Worm (Caenorhabditis elegans) whole organism, young adult: ENCODE data around the gene wht-3.
A peak's percentile ranks its signal among the peaks of the same experiment; 100 is the strongest.

Experiments
- C17E4.6 ChIP-seq: fragments of 200-800 bp; sonication (Bioruptor generic); IDR thresholded peaks from 2 replicates; pipeline ENCODE4 v1.3.6; 2022; ENCODE audit warnings: missing genetic modification reagents, missing genetic modification characterization, missing compliant biosample characterization
- F10E7.11 ChIP-seq: sonication (generic microtip); optimal IDR thresholded peaks from 2 replicates; lab custom pipeline; 2017; ENCODE audit warnings: mild to moderate bottlenecking, missing genetic modification characterization, moderate library complexity, missing compliant biosample characterization
- F33H1.4 ChIP-seq: fragments of 200-800 bp; sonication (Bioruptor generic); IDR thresholded peaks from 2 replicates; pipeline ENCODE4 v1.3.6; 2022; ENCODE audit warnings: missing genetic modification reagents, missing genetic modification characterization, missing compliant biosample characterization
- F55B11.4 ChIP-seq: sonication (generic microtip); optimal IDR thresholded peaks from 2 replicates; lab custom pipeline; 2016; ENCODE audit warnings: missing compliant biosample characterization, missing genetic modification characterization, borderline replicate concordance; ENCODE audit not compliant: insufficient read depth
- Y53G8AR.9 ChIP-seq: fragments of 200-800 bp; sonication (Bioruptor generic); conservative IDR thresholded peaks from 2 replicates; pipeline ENCODE4 v1.3.6; 2022; ENCODE audit warnings: missing genetic modification reagents, missing genetic modification characterization, missing compliant biosample characterization
- Y95B8A.8 ChIP-seq: fragments of 200-800 bp; sonication (Bioruptor generic); IDR thresholded peaks from 2 replicates; pipeline ENCODE4 v1.3.6; 2022; ENCODE audit warnings: missing genetic modification reagents, missing genetic modification characterization, missing compliant biosample characterization
- akir-1 ChIP-seq: fragments of 200-800 bp; sonication (Bioruptor generic); optimal IDR thresholded peaks from 2 replicates; lab custom pipeline; 2018; ENCODE audit warnings: mild to moderate bottlenecking, missing genetic modification characterization, moderate library complexity, missing compliant biosample characterization
- atf-7 ChIP-seq: sonication (generic microtip); optimal IDR thresholded peaks from 2 replicates; lab custom pipeline; 2017; ENCODE audit warnings: mild to moderate bottlenecking, missing genetic modification characterization, missing compliant biosample characterization
- ceh-27 ChIP-seq: fragments of 200-800 bp; sonication (Bioruptor generic); optimal IDR thresholded peaks from 2 replicates; lab custom pipeline; 2018; ENCODE audit warnings: mild to moderate bottlenecking, missing genetic modification characterization, moderate library complexity, missing compliant biosample characterization
- ceh-40 ChIP-seq: fragments of 200-800 bp; sonication (Bioruptor generic); IDR thresholded peaks from 2 replicates; pipeline ENCODE4 v1.3.6; 2022; ENCODE audit warnings: missing genetic modification characterization, missing compliant biosample characterization
- ceh-79 ChIP-seq: sonication (generic microtip); optimal IDR thresholded peaks from 2 replicates; lab custom pipeline; 2017; ENCODE audit warnings: mild to moderate bottlenecking, missing genetic modification characterization, missing compliant biosample characterization
- die-1 ChIP-seq: sonication (generic microtip); optimal IDR thresholded peaks from 2 replicates; lab custom pipeline; 2016; ENCODE audit warnings: missing genotype, mild to moderate bottlenecking, missing genetic modification characterization, missing compliant biosample characterization
- dpl-1 ChIP-seq: fragments of 150-350 bp; optimal IDR thresholded peaks from 2 replicates; lab custom pipeline; 2014; ENCODE audit warnings: missing biosample characterization, missing genetic modification reagents, missing genetic modification characterization
- ekl-4 ChIP-seq: fragments of 200-800 bp; sonication (Bioruptor generic); IDR thresholded peaks from 2 replicates; pipeline ENCODE4 v1.3.6; 2022; ENCODE audit warnings: missing genetic modification reagents, missing genetic modification characterization, missing compliant biosample characterization
- fkh-3 ChIP-seq: sonication (generic microtip); optimal IDR thresholded peaks from 2 replicates; lab custom pipeline; 2016; ENCODE audit warnings: mild to moderate bottlenecking, missing genetic modification characterization, missing compliant biosample characterization
- him-1 ChIP-seq: sonication (generic microtip); optimal IDR thresholded peaks from 2 replicates; lab custom pipeline; 2016; ENCODE audit warnings: missing genotype, missing genetic modification reagents, missing genetic modification characterization, missing compliant biosample characterization
- hlh-26 ChIP-seq: fragments of 200-800 bp; sonication (Bioruptor generic); conservative IDR thresholded peaks from 2 replicates; pipeline ENCODE4 v1.3.6; 2022; ENCODE audit warnings: missing genetic modification reagents, missing genetic modification characterization, missing compliant biosample characterization
- hmg-1.2 ChIP-seq: fragments of 200-800 bp; sonication (Bioruptor generic); IDR thresholded peaks from 2 replicates; pipeline ENCODE4 v1.3.6; 2022; ENCODE audit warnings: missing genetic modification reagents, missing genetic modification characterization, missing compliant biosample characterization
- lsy-27 ChIP-seq: sonication (generic microtip); optimal IDR thresholded peaks from 2 replicates; lab custom pipeline; 2017; ENCODE audit warnings: missing genetic modification characterization, mild to moderate bottlenecking, missing compliant biosample characterization, antibody characterized with exemption, missing genotype, borderline replicate concordance; ENCODE audit not compliant: insufficient read depth
- madf-3 ChIP-seq: fragments of 200-800 bp; sonication (Bioruptor generic); IDR thresholded peaks from 2 replicates; pipeline ENCODE4 v1.3.6; 2022; ENCODE audit warnings: missing genetic modification reagents, missing genetic modification characterization, missing compliant biosample characterization
- madf-6 ChIP-seq: fragments of 200-800 bp; sonication (Bioruptor generic); IDR thresholded peaks from 2 replicates; pipeline ENCODE4 v1.3.6; 2022; ENCODE audit warnings: missing genetic modification reagents, missing genetic modification characterization, missing compliant biosample characterization
- mxl-1 ChIP-seq: sonication (generic microtip); optimal IDR thresholded peaks from 2 replicates; lab custom pipeline; 2016; ENCODE audit warnings: missing genetic modification characterization, missing compliant biosample characterization
- nfya-2 ChIP-seq: fragments of 200-800 bp; sonication (Bioruptor generic); IDR thresholded peaks from 2 replicates; pipeline ENCODE4 v1.3.6; 2022; ENCODE audit warnings: missing genetic modification reagents, missing genetic modification characterization, missing compliant biosample characterization
- nfyb-1 ChIP-seq: fragments of 200-800 bp; sonication (Bioruptor generic); IDR thresholded peaks from 2 replicates; pipeline ENCODE4 v1.3.6; 2022; ENCODE audit warnings: missing genetic modification reagents, missing genetic modification characterization, missing compliant biosample characterization
- nhr-90 ChIP-seq: sonication (generic microtip); optimal IDR thresholded peaks from 2 replicates; lab custom pipeline; 2016; ENCODE audit warnings: missing genotype, mild to moderate bottlenecking, missing genetic modification characterization, missing compliant biosample characterization
- pbrm-1 ChIP-seq: fragments of 200-800 bp; sonication (Bioruptor generic); IDR thresholded peaks from 2 replicates; pipeline ENCODE4 v1.3.6; 2022; ENCODE audit warnings: missing genetic modification reagents, missing genetic modification characterization, missing compliant biosample characterization
- rpc-1 ChIP-seq, 2 experiments: fragments of 150-350 bp in 1 of 2; sonication (generic microtip) in 1 of 2; optimal IDR thresholded peaks; 2 replicates each; lab custom pipeline; 2014 to 2018; ENCODE audit warnings: missing biosample characterization in 1 of 2, missing genetic modification characterization in 1 of 2, missing genetic modification reagents in 1 of 2, missing genotype in 1 of 2
- snpc-1.3 ChIP-seq: sonication (generic microtip); optimal IDR thresholded peaks from 2 replicates; lab custom pipeline; 2017; ENCODE audit warnings: missing genetic modification characterization, mild to moderate bottlenecking, missing compliant biosample characterization, antibody characterized with exemption, moderate library complexity, missing genotype, missing genetic modification reagents; ENCODE audit not compliant: insufficient read depth
- snpc-4 ChIP-seq, 5 experiments: fragments of 150-350 bp in 1 of 5; sonication (generic microtip) in 4 of 5; optimal IDR thresholded peaks; 2 replicates each; lab custom pipeline; 2014 to 2018; ENCODE audit warnings: missing genetic modification characterization in 5 of 5, missing biosample characterization in 3 of 5, antibody characterized with exemption in 2 of 5, mild to moderate bottlenecking in 2 of 5, missing compliant biosample characterization in 2 of 5, missing genotype in 2 of 5, moderate library complexity in 2 of 5, missing genetic modification reagents in 1 of 5
- tlf-1 ChIP-seq: fragments of 200-800 bp; sonication (Bioruptor generic); optimal IDR thresholded peaks from 2 replicates; lab custom pipeline; 2018; ENCODE audit warnings: mild to moderate bottlenecking, missing genetic modification characterization, missing compliant biosample characterization
- xnd-1 ChIP-seq: sonication (generic microtip); optimal IDR thresholded peaks from 2 replicates; lab custom pipeline; 2016; ENCODE audit warnings: missing genotype, missing genetic modification reagents, missing genetic modification characterization, missing compliant biosample characterization
- ztf-18 ChIP-seq: sonication (generic microtip); optimal IDR thresholded peaks from 2 replicates; lab custom pipeline; 2016; ENCODE audit warnings: missing genotype, mild to moderate bottlenecking, missing genetic modification characterization, missing compliant biosample characterization
- ztf-22 ChIP-seq: fragments of 200-800 bp; sonication (Bioruptor generic); optimal IDR thresholded peaks from 2 replicates; lab custom pipeline; 2018; ENCODE audit warnings: mild to moderate bottlenecking, missing genetic modification characterization, moderate library complexity, missing compliant biosample characterization
- ztf-6 ChIP-seq: fragments of 200-800 bp; sonication (Bioruptor generic); IDR thresholded peaks from 2 replicates; pipeline ENCODE4 v1.3.6; 2022; ENCODE audit warnings: missing genetic modification reagents, missing genetic modification characterization, missing compliant biosample characterization

wht-3 gene

DNA sequence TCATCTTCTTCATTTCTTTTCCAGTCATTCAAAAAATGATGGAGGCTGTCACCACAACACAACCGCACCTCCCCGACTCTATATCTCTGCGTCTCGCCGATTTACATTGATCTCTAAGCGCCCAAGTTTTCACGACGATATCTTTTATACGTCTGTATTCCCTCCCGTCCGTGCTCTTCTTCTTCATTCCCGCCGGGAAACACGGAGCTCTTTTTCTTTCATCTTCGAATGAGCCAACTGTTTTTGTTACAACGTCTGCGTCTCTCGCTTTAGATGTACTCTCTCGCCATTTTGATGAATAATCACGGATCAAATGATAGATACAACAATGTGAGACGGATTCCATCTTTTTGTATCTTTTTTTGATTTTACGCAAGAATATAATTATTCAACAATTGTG lies 37.8 kb downstream of the wht-3 start:
- TF ChIP-seq ztf-22 (GFP tag; lab: Kevin White, UChicago) (no peak), ceh-27 (GFP tag; lab: Kevin White, UChicago) (no peak), hmg-1.2 (GFP tag; lab: Robert Waterston, UW) (peak; percentile 37; the same call in 1 of the 2 replicates), Y53G8AR.9 (GFP tag; lab: Robert Waterston, UW) (no peak), rpc-1 (optimal IDR thresholded peaks at IDR 0.05; lab: Kevin White, UChicago) (no peak), rpc-1 (tag; optimal IDR thresholded peaks at IDR 0.05; lab: Kevin White, UChicago) (no peak), tlf-1 (GFP tag; lab: Kevin White, UChicago) (no peak)

DNA sequence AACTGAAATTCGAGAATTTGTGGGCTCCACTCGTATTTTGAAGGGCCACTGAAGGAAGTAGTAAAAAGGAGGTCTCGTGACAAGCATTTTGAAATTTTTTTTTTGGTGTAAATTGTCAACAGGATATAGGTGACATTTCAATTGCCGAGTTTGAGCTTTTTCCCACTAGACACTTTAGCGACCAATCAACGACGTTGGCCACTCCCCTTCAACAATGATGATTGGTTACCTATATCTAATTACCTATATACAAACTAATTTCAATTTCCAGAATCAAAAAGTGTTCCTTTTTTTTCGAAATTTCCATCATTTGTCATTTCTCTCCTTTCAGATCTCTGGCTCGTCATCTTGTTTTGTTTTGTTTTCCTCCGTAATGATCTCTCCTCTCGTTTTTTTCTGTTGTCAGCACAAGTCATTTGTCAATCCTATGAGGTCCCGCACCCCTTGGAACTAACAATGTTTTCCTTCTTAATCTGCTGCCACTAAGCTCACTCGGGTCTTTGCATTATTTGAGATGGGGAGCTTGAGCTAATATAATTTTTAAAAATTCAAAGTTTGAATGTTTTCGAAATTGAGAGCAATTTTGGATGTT lies 43.4 kb downstream of the wht-3 start:
- TF ChIP-seq Y53G8AR.9 (GFP tag; lab: Robert Waterston, UW) = no peak
- no peak for TF ChIP-seq madf-6
- TF ChIP-seq lsy-27 (tag; lab: Kevin White, UChicago) = no peak
- no peak for TF ChIP-seq C17E4.6 (GFP tag; lab: Robert Waterston, UW)
- no peak for TF ChIP-seq nfyb-1 (GFP tag; lab: Robert Waterston, UW)
- TF ChIP-seq Y95B8A.8 (GFP tag; lab: Robert Waterston, UW) = no peak
- no peak for TF ChIP-seq F10E7.11
- TF ChIP-seq snpc-4 (GFP tag; optimal IDR thresholded peaks at IDR 0.05; lab: Kevin White, UChicago) = no peak
- no peak for TF ChIP-seq snpc-4 (tag; optimal IDR thresholded peaks at IDR 0.05; lab: Kevin White, UChicago)
- TF ChIP-seq nhr-90 = no peak
- TF ChIP-seq him-1 (tag; lab: Kevin White, UChicago) = no peak
- no peak for TF ChIP-seq dpl-1 (GFP tag; lab: Kevin White, UChicago)
- no peak for TF ChIP-seq hlh-26 (GFP tag; lab: Robert Waterston, UW)
- TF ChIP-seq ztf-18 (tag; lab: Kevin White, UChicago) = no peak
- no peak for TF ChIP-seq die-1 (tag; lab: Kevin White, UChicago)
- no peak for TF ChIP-seq madf-3 (GFP tag; lab: Robert Waterston, UW)
- no peak for TF ChIP-seq xnd-1 (tag; lab: Kevin White, UChicago)
- no peak for TF ChIP-seq ekl-4 (GFP tag; lab: Robert Waterston, UW)
- TF ChIP-seq pbrm-1 (GFP tag; lab: Robert Waterston, UW) = no peak

DNA sequence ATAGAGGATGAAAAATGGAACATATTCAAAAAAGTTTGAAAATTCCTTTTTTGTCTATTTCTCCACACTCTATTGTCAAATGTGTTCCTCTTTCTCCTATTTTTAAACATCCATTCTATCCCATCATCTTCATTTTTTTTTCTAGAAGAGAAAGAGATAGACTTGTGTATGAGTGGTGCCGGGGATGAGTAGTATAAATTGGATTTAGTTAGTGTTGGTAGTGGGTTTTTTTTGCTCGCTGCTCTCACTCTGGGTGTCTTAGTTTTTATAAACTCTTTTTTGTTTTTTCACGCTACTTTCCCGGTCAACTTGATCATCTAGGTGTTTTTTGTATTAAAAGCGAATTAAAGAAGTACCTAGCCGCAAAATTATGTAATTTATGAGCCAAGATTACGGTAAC lies 44.2 kb downstream of the wht-3 start:
- no peak for TF ChIP-seq nfya-2
- TF ChIP-seq snpc-1.3 (tag; lab: Kevin White, UChicago) = no peak
- no peak for TF ChIP-seq ceh-40
- no peak for TF ChIP-seq ceh-79 (tag; lab: Kevin White, UChicago)
- TF ChIP-seq akir-1 = no peak
- TF ChIP-seq mxl-1 (tag; lab: Kevin White, UChicago) = no peak
- TF ChIP-seq ztf-6 (GFP tag; lab: Robert Waterston, UW) = no peak
- TF ChIP-seq atf-7 (tag; lab: Kevin White, UChicago) = no peak
- no peak for TF ChIP-seq F55B11.4 (tag; lab: Kevin White, UChicago)
- TF ChIP-seq fkh-3 (tag; lab: Kevin White, UChicago) = no peak
- TF ChIP-seq F33H1.4 (GFP tag; lab: Robert Waterston, UW) = no peak
- no peak for TF ChIP-seq nfyb-1 (GFP tag; lab: Robert Waterston, UW)
